Fruit fly (Drosophila melanogaster) whole organism, adult: Measurements from ENCODE around the gene Mipp1.

Source experiments
- CG11617 ChIP-seq: fragments of 200-800 bp; sonication (Bioruptor generic); optimal IDR thresholded peaks from 2 replicates; lab custom pipeline; 2017; ENCODE audit warnings: mild to moderate bottlenecking, missing biosample characterization, missing genetic modification reagents, missing genetic modification characterization
- CG7045 ChIP-seq: fragments of 200-800 bp; sonication (Bioruptor generic); optimal IDR thresholded peaks from 2 replicates; lab custom pipeline; 2017; ENCODE audit warnings: missing biosample characterization, mild to moderate bottlenecking, missing genetic modification characterization
- Crg-1 ChIP-seq: fragments of 200-800 bp; sonication (Bioruptor generic); optimal IDR thresholded peaks from 2 replicates; lab custom pipeline; 2016; ENCODE audit warnings: missing biosample characterization, missing genetic modification characterization
- cic ChIP-seq: fragments of 200-800 bp; sonication (Bioruptor generic); optimal IDR thresholded peaks from 2 replicates; lab custom pipeline; 2017; ENCODE audit warnings: missing biosample characterization, mild to moderate bottlenecking, missing genetic modification characterization, moderate library complexity

dm6 chr3L:16545511-16545910 lies 27.6 kb downstream of the Mipp1 start, which contains the start of gene CG13033:
- TF ChIP-seq CG11617 (GFP tag; lab: Kevin White, UChicago) (no peak), Crg-1 (no peak), CG7045 (no peak), cic (GFP tag; lab: Kevin White, UChicago) (no peak)
